Worm (Caenorhabditis elegans) whole organism, L2 larva: ENCODE measurements around the gene F33G12.3.

ENCODE experiments used
- ceh-16 ChIP-seq: fragments of 150-350 bp; optimal IDR thresholded peaks from 2 replicates; lab custom pipeline; 2014; ENCODE audit warnings: missing biosample characterization, missing genetic modification characterization
- nhr-237 ChIP-seq: fragments of 150-350 bp; optimal IDR thresholded peaks from 2 replicates; lab custom pipeline; 2014; ENCODE audit warnings: missing biosample characterization, missing genetic modification characterization
- nhr-25 ChIP-seq: fragments of 150-350 bp; sonication (generic microtip); optimal IDR thresholded peaks from 3 replicates; lab custom pipeline; 2014; ENCODE audit warnings: missing biosample characterization, missing genetic modification characterization
- skn-1 ChIP-seq: sonication (generic microtip); optimal IDR thresholded peaks from 2 replicates; lab custom pipeline; 2017; ENCODE audit warnings: missing biosample characterization, missing genetic modification characterization

ce11 chrII:5033935-5034334, at the start of gene F33G12.3:
- TF ChIP-seq nhr-237 (tag; lab: Kevin White, UChicago) (no peak), ceh-16 (tag; lab: Kevin White, UChicago) (no peak), nhr-25 (tag; lab: Kevin White, UChicago) (no peak), skn-1 (tag; lab: Kevin White, UChicago) (no peak)
